Fruit fly (Drosophila melanogaster): ENCODE results near the gene r.

Gene r

dm6 chrX:16647092-16647632 is 8.0 kb upstream of the r start:
- TF ChIP-seq CG11617 (GFP tag; optimal IDR thresholded peaks at IDR 0.05) (no peak), CG7101 (tag; optimal IDR thresholded peaks at IDR 0.05) (no peak), CG33017 (tag; optimal IDR thresholded peaks at IDR 0.05) (no peak), pad (GFP tag; optimal IDR thresholded peaks at IDR 0.05) (no peak), CG1620 (GFP tag; optimal IDR thresholded peaks at IDR 0.05) (no peak), CG12768 (GFP tag; optimal IDR thresholded peaks at IDR 0.05) (no peak)

dm6 chrX:16647737-16648434 is 7.3 kb upstream of the r start:
- no peak for TF ChIP-seq CG14711 (tag; optimal IDR thresholded peaks at IDR 0.05)
- peak; percentile 85 for TF ChIP-seq tj (GFP tag; optimal IDR thresholded peaks at IDR 0.05)

- TF ChIP-seq Crg-1 (GFP tag; optimal IDR thresholded peaks at IDR 0.05) (no peak), CG7045 (GFP tag; optimal IDR thresholded peaks at IDR 0.05) (no peak), tj (GFP tag; optimal IDR thresholded peaks at IDR 0.05) (peak; percentile 81)
Measured at dm6 chrX:16648435-16648781, 6.8 kb upstream of the r start.

- TF ChIP-seq cnc (optimal IDR thresholded peaks at IDR 0.05) (no peak), Clk (GFP tag; optimal IDR thresholded peaks at IDR 0.05) (no peak), tj (GFP tag; optimal IDR thresholded peaks at IDR 0.05) (peak; percentile 64), CG1620 (GFP tag; optimal IDR thresholded peaks at IDR 0.05) (no peak), CG7101 (tag; optimal IDR thresholded peaks at IDR 0.05) (no peak), CG12768 (GFP tag; optimal IDR thresholded peaks at IDR 0.05) (peak; percentile 3), Mnt (GFP tag; optimal IDR thresholded peaks at IDR 0.05) (no peak), CG14711 (tag; optimal IDR thresholded peaks at IDR 0.05) (peak; percentile 19)
Measured at dm6 chrX:16650078-16651063, 4.8 kb upstream of the r start.

- peak; percentile 41 for TF ChIP-seq CG7101 (tag; optimal IDR thresholded peaks at IDR 0.05)
- peak; percentile 29 for TF ChIP-seq pad (GFP tag; optimal IDR thresholded peaks at IDR 0.05)
- peak; percentile 4 for TF ChIP-seq CG14711 (tag; optimal IDR thresholded peaks at IDR 0.05)
- TF ChIP-seq Crg-1 (GFP tag; optimal IDR thresholded peaks at IDR 0.05) = peak; percentile 41
- peak; percentile 35 for TF ChIP-seq bab1 (GFP tag; optimal IDR thresholded peaks at IDR 0.05)
- TF ChIP-seq ovo (GFP tag; optimal IDR thresholded peaks at IDR 0.05) = no peak
- peak; percentile 12 for TF ChIP-seq CG5204 (GFP tag; optimal IDR thresholded peaks at IDR 0.05)
- TF ChIP-seq CG33017 (tag; optimal IDR thresholded peaks at IDR 0.05) = no peak
Measured at dm6 chrX:16651098-16651497, 4.1 kb upstream of the r start, which contains the start of the genes CG32573 and CG42512. Gene CG32573 (plus strand): TSS chrX:16651376. Gene CG42512 (plus strand): TSS chrX:16651376.

dm6 chrX:16651625-16652024 is 3.5 kb upstream of the r start:
- no peak for TF ChIP-seq CG33017 (tag; optimal IDR thresholded peaks at IDR 0.05)
- no peak for TF ChIP-seq toe (GFP tag; optimal IDR thresholded peaks at IDR 0.05)
- TF ChIP-seq CG11617 (GFP tag; optimal IDR thresholded peaks at IDR 0.05) = no peak
- no peak for TF ChIP-seq Clk (GFP tag; optimal IDR thresholded peaks at IDR 0.05)
- TF ChIP-seq ovo (GFP tag; optimal IDR thresholded peaks at IDR 0.05) = no peak
- TF ChIP-seq cnc (optimal IDR thresholded peaks at IDR 0.05) = no peak
- TF ChIP-seq Crg-1 (GFP tag; optimal IDR thresholded peaks at IDR 0.05) = no peak

dm6 chrX:16655724-16656235 is 621 bp downstream of the r start:
- TF ChIP-seq CG14711 (tag; optimal IDR thresholded peaks at IDR 0.05) (no peak), Mnt (GFP tag; optimal IDR thresholded peaks at IDR 0.05) (peak; percentile 96), ovo (GFP tag; optimal IDR thresholded peaks at IDR 0.05) (peak; percentile 73), bab1 (GFP tag; optimal IDR thresholded peaks at IDR 0.05) (peak; percentile 9), kay (GFP tag; ENCODE audit: borderline replicate concordance) (no peak), CG5204 (GFP tag; optimal IDR thresholded peaks at IDR 0.05) (no peak), CG33017 (tag; optimal IDR thresholded peaks at IDR 0.05) (no peak), cic (GFP tag; optimal IDR thresholded peaks at IDR 0.05) (peak; percentile 98), tj (GFP tag; optimal IDR thresholded peaks at IDR 0.05) (peak; percentile 82), CG7101 (tag; optimal IDR thresholded peaks at IDR 0.05) (peak; percentile 4), cnc (optimal IDR thresholded peaks at IDR 0.05) (peak; percentile 43 to 44), Hr96 (GFP tag; optimal IDR thresholded peaks at IDR 0.05) (no peak), toe (GFP tag; optimal IDR thresholded peaks at IDR 0.05) (no peak), CG1620 (GFP tag; optimal IDR thresholded peaks at IDR 0.05) (no peak), CG11617 (GFP tag; optimal IDR thresholded peaks at IDR 0.05) (no peak), CG12768 (GFP tag; optimal IDR thresholded peaks at IDR 0.05) (no peak), pad (GFP tag; optimal IDR thresholded peaks at IDR 0.05) (peak; percentile 5), Crg-1 (GFP tag; optimal IDR thresholded peaks at IDR 0.05) (no peak), CG7045 (GFP tag; optimal IDR thresholded peaks at IDR 0.05) (no peak), Clk (GFP tag; optimal IDR thresholded peaks at IDR 0.05) (no peak)
